Fruit fly (Drosophila melanogaster) whole organism, embryonic: ENCODE measurements around the gene CG6051.

Experiments used
- Adf1 ChIP-seq: fragments of 200-800 bp; sonication (Bioruptor generic); IDR thresholded peaks from 2 replicates; pipeline ENCODE4 v1.3.6; 2022; ENCODE audit warnings: missing biosample characterization, missing genetic modification characterization
- CG10543 ChIP-seq: fragments of 200-800 bp; sonication (Bioruptor generic); optimal IDR thresholded peaks from 3 replicates; lab custom pipeline; 2017; ENCODE audit warnings: missing biosample characterization, mild to moderate bottlenecking, missing genetic modification characterization, moderate library complexity
- CG13287 ChIP-seq: fragments of 200-800 bp; sonication (Bioruptor generic); IDR thresholded peaks from 2 replicates; pipeline ENCODE4 v1.3.6; 2022; ENCODE audit warnings: missing biosample characterization, missing genetic modification characterization; ENCODE audit not compliant: partially characterized antibody
- CG13296 ChIP-seq: fragments of 200-800 bp; sonication (Bioruptor generic); optimal IDR thresholded peaks from 3 replicates; lab custom pipeline; 2018; ENCODE audit warnings: missing biosample characterization, mild to moderate bottlenecking, missing genetic modification characterization
- CG14014 ChIP-seq: fragments of 200-800 bp; sonication (Bioruptor generic); IDR thresholded peaks from 2 replicates; pipeline ENCODE4 v1.3.6; 2022; ENCODE audit warnings: missing biosample characterization, missing genetic modification characterization
- CG15011 ChIP-seq: fragments of 200-800 bp; sonication (Bioruptor generic); optimal IDR thresholded peaks from 3 replicates; lab custom pipeline; 2018; ENCODE audit warnings: missing biosample characterization, mild to moderate bottlenecking, missing genetic modification characterization
- CG16813 ChIP-seq: fragments of 200-800 bp; sonication (Bioruptor generic); IDR thresholded peaks from 3 replicates; pipeline ENCODE4 v1.3.6; 2022; ENCODE audit warnings: missing biosample characterization, missing genetic modification characterization; ENCODE audit not compliant: partially characterized antibody
- CG17359 ChIP-seq: fragments of 200-800 bp; sonication (Bioruptor generic); optimal IDR thresholded peaks from 3 replicates; lab custom pipeline; 2018; ENCODE audit warnings: missing biosample characterization, mild to moderate bottlenecking, missing genetic modification characterization, moderate library complexity
- CG18011 ChIP-seq: fragments of 200-800 bp; sonication (Bioruptor generic); optimal IDR thresholded peaks from 2 replicates; lab custom pipeline; 2017; ENCODE audit warnings: missing biosample characterization, missing genetic modification characterization, mild to moderate bottlenecking, moderate library complexity, missing genotype
- CG18262 ChIP-seq: fragments of 200-800 bp; optimal IDR thresholded peaks from 3 replicates; lab custom pipeline; 2019; ENCODE audit warnings: missing biosample characterization, mild to moderate bottlenecking, missing genetic modification characterization, moderate library complexity
- CG18599 ChIP-seq: fragments of 200-800 bp; sonication (Bioruptor generic); optimal IDR thresholded peaks from 3 replicates; lab custom pipeline; 2017; ENCODE audit warnings: missing biosample characterization, missing genetic modification characterization, mild to moderate bottlenecking, moderate library complexity, missing genetic modification reagents
- CG2202 ChIP-seq: fragments of 200-800 bp; sonication (Bioruptor generic); optimal IDR thresholded peaks from 2 replicates; lab custom pipeline; 2018; ENCODE audit warnings: missing biosample characterization, mild to moderate bottlenecking, missing genetic modification characterization
- CG31224 ChIP-seq: fragments of 200-800 bp; sonication (Bioruptor generic); IDR thresholded peaks from 2 replicates; pipeline ENCODE4 v1.3.6; 2022; ENCODE audit warnings: missing biosample characterization, missing genetic modification characterization
- CG31388 ChIP-seq: fragments of 200-800 bp; sonication (Bioruptor generic); optimal IDR thresholded peaks from 2 replicates; lab custom pipeline; 2016; ENCODE audit warnings: missing biosample characterization, missing genetic modification characterization
- CG3281 ChIP-seq: fragments of 200-800 bp; sonication (Bioruptor generic); optimal IDR thresholded peaks from 3 replicates; lab custom pipeline; 2017; ENCODE audit warnings: missing biosample characterization, mild to moderate bottlenecking, missing genetic modification characterization
- CG4328 ChIP-seq: fragments of 200-800 bp; sonication (Bioruptor generic); optimal IDR thresholded peaks from 3 replicates; lab custom pipeline; 2017; ENCODE audit warnings: missing biosample characterization, missing genetic modification reagents, missing genetic modification characterization
- CG6689 ChIP-seq: fragments of 200-800 bp; sonication (Bioruptor generic); IDR thresholded peaks from 2 replicates; pipeline ENCODE4 v1.3.6; 2022; ENCODE audit warnings: missing biosample characterization, missing genetic modification characterization
- CG8281 ChIP-seq: fragments of 200-800 bp; sonication (Bioruptor generic); optimal IDR thresholded peaks from 2 replicates; lab custom pipeline; 2018; ENCODE audit warnings: missing biosample characterization, mild to moderate bottlenecking, missing genetic modification characterization, moderate library complexity
- CG8290 ChIP-seq, 3 experiments: fragments of 200-800 bp; sonication (Bioruptor generic); optimal IDR thresholded peaks; 2 replicates each; lab custom pipeline; 2016 to 2019; ENCODE audit warnings: missing biosample characterization in 3 of 3, missing genetic modification characterization in 3 of 3, mild to moderate bottlenecking in 2 of 3, moderate library complexity in 1 of 3
- CG8388 ChIP-seq: fragments of 200-800 bp; sonication (Bioruptor generic); optimal IDR thresholded peaks from 2 replicates; lab custom pipeline; 2019; ENCODE audit warnings: missing biosample characterization, mild to moderate bottlenecking, missing genetic modification characterization, moderate library complexity
- CG9727 ChIP-seq: fragments of 200-800 bp; sonication (Bioruptor generic); optimal IDR thresholded peaks from 3 replicates; lab custom pipeline; 2017; ENCODE audit warnings: missing biosample characterization, mild to moderate bottlenecking, missing genetic modification characterization
- CG9817 ChIP-seq: fragments of 200-800 bp; sonication (Bioruptor generic); optimal IDR thresholded peaks from 2 replicates; lab custom pipeline; 2018; ENCODE audit warnings: missing biosample characterization, mild to moderate bottlenecking, missing genetic modification characterization, moderate library complexity
- Drgx ChIP-seq: fragments of 200-800 bp; sonication (Bioruptor generic); IDR thresholded peaks from 2 replicates; pipeline ENCODE4 v1.3.6; 2022; ENCODE audit warnings: missing biosample characterization, missing genetic modification characterization
- E2f1 ChIP-seq: fragments of 200-800 bp; sonication (Bioruptor generic); IDR thresholded peaks from 2 replicates; pipeline ENCODE4 v1.3.6; 2022; ENCODE audit warnings: missing biosample characterization, missing genetic modification characterization
- HLH54F ChIP-seq: fragments of 200-800 bp; sonication (Bioruptor generic); optimal IDR thresholded peaks from 3 replicates; lab custom pipeline; 2016; ENCODE audit warnings: missing biosample characterization, missing genetic modification characterization
- Mad ChIP-seq: fragments of 200-800 bp; sonication (Bioruptor generic); optimal IDR thresholded peaks from 2 replicates; lab custom pipeline; 2016; ENCODE audit warnings: missing biosample characterization, missing genetic modification characterization
- Med ChIP-seq: fragments of 200-800 bp; sonication (Bioruptor generic); peaks from one replicate; lab custom pipeline; 2016; ENCODE audit warnings: missing biosample characterization, missing genetic modification characterization, mild to moderate bottlenecking, inconsistent platforms, moderate library complexity
- Opbp ChIP-seq: fragments of 200-800 bp; sonication (Bioruptor generic); IDR thresholded peaks from 3 replicates; pipeline ENCODE4 v1.3.6; 2022; ENCODE audit warnings: missing biosample characterization, missing genetic modification characterization; ENCODE audit not compliant: partially characterized antibody
- Rfx ChIP-seq: fragments of 200-800 bp; sonication (Bioruptor generic); IDR thresholded peaks from 2 replicates; pipeline ENCODE4 v1.3.6; 2022; ENCODE audit warnings: missing biosample characterization, missing genetic modification characterization
- Sox100B ChIP-seq: fragments of 200-800 bp; sonication (Bioruptor generic); optimal IDR thresholded peaks from 3 replicates; lab custom pipeline; 2018; ENCODE audit warnings: missing biosample characterization, mild to moderate bottlenecking, missing genetic modification characterization
- Vsx1 ChIP-seq: fragments of 200-800 bp; sonication (Bioruptor generic); optimal IDR thresholded peaks from 2 replicates; lab custom pipeline; 2017; ENCODE audit warnings: missing biosample characterization, mild to moderate bottlenecking, missing genetic modification characterization, missing genetic modification reagents
- bab2 ChIP-seq: fragments of 200-800 bp; sonication (Bioruptor generic); optimal IDR thresholded peaks from 2 replicates; lab custom pipeline; 2016; ENCODE audit warnings: missing biosample characterization, missing genetic modification characterization
- br ChIP-seq: fragments of >200 bp; optimal IDR thresholded peaks from 2 replicates; lab custom pipeline; 2017
- caup ChIP-seq: fragments of 200-800 bp; sonication (Bioruptor generic); optimal IDR thresholded peaks from 3 replicates; lab custom pipeline; 2017; ENCODE audit warnings: missing biosample characterization, mild to moderate bottlenecking, missing genetic modification characterization, moderate library complexity; ENCODE audit not compliant: severe bottlenecking
- chinmo ChIP-seq: fragments of 200-800 bp; sonication (Bioruptor generic); IDR thresholded peaks from 4 replicates; pipeline ENCODE4 v1.3.6; 2022; ENCODE audit warnings: missing biosample characterization, missing genetic modification characterization; ENCODE audit not compliant: partially characterized antibody
- chn ChIP-seq: fragments of 200-800 bp; sonication (Bioruptor generic); optimal IDR thresholded peaks from 2 replicates; lab custom pipeline; 2016; ENCODE audit warnings: missing biosample characterization, missing genetic modification characterization
- ci ChIP-seq: fragments of 200-800 bp; sonication (Bioruptor generic); IDR thresholded peaks from 3 replicates; pipeline ENCODE4 v1.3.6; 2022; ENCODE audit warnings: missing biosample characterization, missing genetic modification characterization
- eve ChIP-seq, 2 experiments: fragments of >200 bp; optimal IDR thresholded peaks; 2 replicates each; lab custom pipeline; 2017; ENCODE audit warnings: missing biosample characterization in 2 of 2, missing genetic modification characterization in 2 of 2
- jigr1 ChIP-seq: fragments of 200-800 bp; sonication (Bioruptor generic); IDR thresholded peaks from 3 replicates; pipeline ENCODE4 v1.3.6; 2022; ENCODE audit warnings: missing biosample characterization, missing genetic modification characterization
- lab ChIP-seq: fragments of 200-800 bp; sonication (Bioruptor generic); optimal IDR thresholded peaks from 3 replicates; lab custom pipeline; 2017; ENCODE audit warnings: missing biosample characterization, missing genetic modification characterization, mild to moderate bottlenecking, moderate library complexity, missing genetic modification reagents
- odd ChIP-seq: fragments of 200-800 bp; sonication (Bioruptor generic); optimal IDR thresholded peaks from 2 replicates; lab custom pipeline; 2017; ENCODE audit warnings: missing biosample characterization, mild to moderate bottlenecking, missing genetic modification characterization
- pho ChIP-seq: fragments of 200-800 bp; sonication (Bioruptor generic); optimal IDR thresholded peaks from 2 replicates; lab custom pipeline; 2016; ENCODE audit warnings: missing biosample characterization, missing genetic modification characterization
- run ChIP-seq: fragments of 200-800 bp; sonication (Bioruptor generic); optimal IDR thresholded peaks from 3 replicates; lab custom pipeline; 2018; ENCODE audit warnings: missing biosample characterization, mild to moderate bottlenecking, missing genetic modification characterization
- so ChIP-seq: fragments of 200-800 bp; sonication (Bioruptor generic); IDR thresholded peaks from 3 replicates; pipeline ENCODE4 v1.3.6; 2022; ENCODE audit warnings: missing biosample characterization, missing genetic modification characterization
- tup ChIP-seq: fragments of 200-800 bp; sonication (Bioruptor generic); optimal IDR thresholded peaks from 2 replicates; lab custom pipeline; 2016; ENCODE audit warnings: missing biosample characterization, mild to moderate bottlenecking, missing genetic modification characterization, moderate library complexity
- vvl ChIP-seq: fragments of 200-800 bp; sonication (Bioruptor generic); IDR thresholded peaks from 2 replicates; pipeline ENCODE4 v1.3.6; 2022; ENCODE audit warnings: missing biosample characterization, missing genetic modification characterization
- wor ChIP-seq: fragments of 200-800 bp; sonication (Bioruptor generic); IDR thresholded peaks from 2 replicates; pipeline ENCODE4 v1.3.6; 2022; ENCODE audit warnings: missing biosample characterization, missing genetic modification characterization
- zfh2 ChIP-seq: fragments of 200-800 bp; sonication (Bioruptor generic); optimal IDR thresholded peaks from 2 replicates; lab custom pipeline; 2016; ENCODE audit warnings: missing biosample characterization, missing genetic modification characterization

Gene CG6051

dm6 chr3R:27129580-27130385, 21.1 kb downstream of the CG6051 start (continued):
- no peak for TF ChIP-seq CG15011 (GFP tag; lab: Kevin White, UChicago)
- TF ChIP-seq CG8290 (GFP tag; optimal IDR thresholded peaks at IDR 0.05; lab: Kevin White, UChicago) = no peak
- TF ChIP-seq CG8290 (tag; optimal IDR thresholded peaks at IDR 0.05; lab: Kevin White, UChicago) = peak in 1 of 2 experiments; percentile 50
- no peak for TF ChIP-seq CG4328 (GFP tag; lab: Kevin White, UChicago)
- TF ChIP-seq odd (GFP tag; lab: Kevin White, UChicago) = no peak
- TF ChIP-seq CG18599 (GFP tag; lab: Kevin White, UChicago) = peak; percentile 29
- TF ChIP-seq Opbp (GFP tag; lab: Robert Waterston, UW) = no peak
- no peak for TF ChIP-seq CG2202 (tag; lab: Kevin White, UChicago)
- TF ChIP-seq CG18262 (tag; lab: Kevin White, UChicago) = no peak
- TF ChIP-seq Mad (GFP tag; lab: Kevin White, UChicago) = no peak
- peak; percentile 47 for TF ChIP-seq CG3281 (GFP tag; lab: Kevin White, UChicago)
- TF ChIP-seq zfh2 (GFP tag; lab: Kevin White, UChicago) = no peak
- TF ChIP-seq eve (GFP tag; optimal IDR thresholded peaks at IDR 0.05; lab: Kevin White, UChicago) = no peak
- no peak for TF ChIP-seq chn
- TF ChIP-seq CG6689 (GFP tag; lab: Robert Waterston, UW) = 0 out of 2 replicates have a peak, but pooled peaks have one; percentile 8
- TF ChIP-seq so = peak; percentile 39; the same call in 1 of the 3 replicates
- TF ChIP-seq Med (GFP tag; lab: Kevin White, UChicago) = peak; percentile 88
- TF ChIP-seq lab (GFP tag; lab: Kevin White, UChicago) = peak; percentile 25
- no peak for TF ChIP-seq run (tag; lab: Kevin White, UChicago)
- TF ChIP-seq Rfx (GFP tag; lab: Robert Waterston, UW) = peak; percentile 72
- TF ChIP-seq E2f1 (GFP tag; lab: Robert Waterston, UW) = 0 out of 2 replicates have a peak, but pooled peaks have one; percentile 12
- TF ChIP-seq wor (GFP tag; lab: Robert Waterston, UW) = no peak
- no peak for TF ChIP-seq br (lab: Kevin White, UChicago)
- TF ChIP-seq jigr1 = no peak
- TF ChIP-seq CG13287 = peak; percentile 17; the same call in 1 of the 2 replicates
- TF ChIP-seq HLH54F (GFP tag; lab: Kevin White, UChicago) = no peak
- TF ChIP-seq Drgx = peak; percentile 74
- peak; percentile 7 for TF ChIP-seq caup (GFP tag; lab: Kevin White, UChicago)
- peak; percentile 3 for TF ChIP-seq pho (GFP tag; lab: Kevin White, UChicago)
- no peak for TF ChIP-seq CG13296 (GFP tag; lab: Kevin White, UChicago)
- peak; percentile 8 for TF ChIP-seq bab2
- peak; percentile 6 for TF ChIP-seq CG17359 (tag; lab: Kevin White, UChicago)
- no peak for TF ChIP-seq tup
- TF ChIP-seq ci = no peak
- peak; percentile 13 for TF ChIP-seq CG9727 (GFP tag; lab: Kevin White, UChicago)
- peak; percentile 97 for TF ChIP-seq chinmo (GFP tag; lab: Robert Waterston, UW)
- peak; percentile 33; the same call in 1 of the 2 replicates for TF ChIP-seq vvl (GFP tag; lab: Robert Waterston, UW)
- TF ChIP-seq CG16813 (GFP tag; lab: Robert Waterston, UW) = no peak
- TF ChIP-seq Sox100B = no peak
- TF ChIP-seq CG31224 (GFP tag; lab: Robert Waterston, UW) = 0 out of 2 replicates have a peak, but pooled peaks have one; percentile 21
- peak; percentile 34; the same call in 1 of the 2 replicates for TF ChIP-seq CG14014
- no peak for TF ChIP-seq CG9817
- no peak for TF ChIP-seq CG18011 (GFP tag; lab: Kevin White, UChicago)
- TF ChIP-seq CG31388 (GFP tag; lab: Kevin White, UChicago) = no peak
- TF ChIP-seq CG8388 (GFP tag; lab: Kevin White, UChicago) = no peak
- TF ChIP-seq CG10543 (GFP tag; lab: Kevin White, UChicago) = peak; percentile 54
- TF ChIP-seq Adf1 (GFP tag; lab: Robert Waterston, UW) = peak; percentile 57
- no peak for TF ChIP-seq CG8281 (tag; lab: Kevin White, UChicago)
- TF ChIP-seq Vsx1 = no peak
